Worm (Caenorhabditis elegans) whole organism, late embryonic: ENCODE measurements around the gene tftc-3.

Experiments
- ceh-19 ChIP-seq: fragments of 200-800 bp; sonication (Bioruptor generic); optimal IDR thresholded peaks from 2 replicates; lab custom pipeline; 2018; ENCODE audit warnings: mild to moderate bottlenecking, missing genetic modification characterization, missing compliant biosample characterization
- ceh-6 ChIP-seq: fragments of 200-800 bp; sonication (Bioruptor generic); optimal IDR thresholded peaks from 2 replicates; lab custom pipeline; 2018; ENCODE audit warnings: mild to moderate bottlenecking, missing genetic modification characterization, missing compliant biosample characterization
- hlh-30 ChIP-seq: sonication (generic microtip); optimal IDR thresholded peaks from 2 replicates; lab custom pipeline; 2017; ENCODE audit warnings: antibody characterized with exemption, missing genetic modification characterization, missing compliant biosample characterization; ENCODE audit not compliant: insufficient read depth

DNA sequence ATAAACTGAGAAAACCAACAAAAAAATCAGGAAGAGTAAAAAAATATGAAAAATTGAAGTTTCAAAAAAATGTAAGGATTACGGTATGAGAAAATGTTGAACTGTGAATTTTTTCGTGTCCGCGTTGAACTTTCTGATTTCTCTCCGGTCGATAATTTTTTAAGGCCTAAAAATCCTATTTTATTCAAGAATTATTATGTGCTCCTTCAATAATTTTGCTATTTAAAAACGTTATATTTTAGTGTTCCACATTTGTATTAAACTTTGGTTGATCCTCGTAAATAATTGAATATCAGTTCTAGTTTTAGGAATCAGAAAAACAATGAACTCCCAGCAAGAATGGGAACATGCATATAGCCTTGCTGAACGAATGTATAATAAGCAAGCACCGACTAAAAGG lies 2.5 kb upstream of the tftc-3 start, which contains the start of gene hpo-40:
- TF ChIP-seq ceh-19 (GFP tag; lab: Kevin White, UChicago) (no peak), ceh-6 (GFP tag; lab: Kevin White, UChicago) (no peak), hlh-30 (no peak)
